Fruit fly (Drosophila melanogaster) Kc167 (cell line): ENCODE measurements around the gene Evi5.

Experiments
- Myc ChIP-seq: fragments of >200 bp; optimal IDR thresholded peaks from 2 replicates; lab custom pipeline; 2017; ENCODE audit warnings: missing external identifiers
- Sin3A ChIP-seq: fragments of >200 bp; optimal IDR thresholded peaks from 2 replicates; lab custom pipeline; 2018; ENCODE audit warnings: missing external identifiers
- h ChIP-seq: fragments of >200 bp; optimal IDR thresholded peaks from 3 replicates; lab custom pipeline; 2018; ENCODE audit warnings: missing external identifiers
- insv ChIP-seq: fragments of >200 bp; optimal IDR thresholded peaks from 3 replicates; lab custom pipeline; 2018; ENCODE audit warnings: missing external identifiers
- psq ChIP-seq: fragments of >200 bp; optimal IDR thresholded peaks from 2 replicates; lab custom pipeline; 2017; ENCODE audit warnings: missing external identifiers
- ttk ChIP-seq: sonication (Bioruptor generic); optimal IDR thresholded peaks from 2 replicates; lab custom pipeline; 2017; ENCODE audit warnings: missing external identifiers

Evi5 gene

dm6 chrX:11451630-11452029 is 2.6 kb downstream of the Evi5 start:
- no peak for TF ChIP-seq psq
- TF ChIP-seq h (lab: Kevin White, UChicago), result no peak
- no peak for TF ChIP-seq ttk (lab: Kevin White, UChicago)
- no peak for TF ChIP-seq Myc (lab: Kevin White, UChicago)

dm6 chrX:11451027-11451572 is 3.1 kb downstream of the Evi5 start:
- TF ChIP-seq psq (no peak), h (lab: Kevin White, UChicago) (no peak), insv (lab: Kevin White, UChicago) (no peak), Myc (lab: Kevin White, UChicago) (no peak), ttk (lab: Kevin White, UChicago) (no peak), Sin3A (no peak)

dm6 chrX:11450406-11450805 is 3.8 kb downstream of the Evi5 start:
- no peak for TF ChIP-seq insv (lab: Kevin White, UChicago)
- no peak for TF ChIP-seq Sin3A
- TF ChIP-seq ttk (lab: Kevin White, UChicago), result no peak
- no peak for TF ChIP-seq Myc (lab: Kevin White, UChicago)
- TF ChIP-seq h (lab: Kevin White, UChicago), result no peak
- TF ChIP-seq psq, result no peak

- TF ChIP-seq Myc (lab: Kevin White, UChicago), result no peak
- TF ChIP-seq h (lab: Kevin White, UChicago), result no peak
- TF ChIP-seq psq, result no peak
- no peak for TF ChIP-seq insv (lab: Kevin White, UChicago)
- no peak for TF ChIP-seq Sin3A
- no peak for TF ChIP-seq ttk (lab: Kevin White, UChicago)
Measured at dm6 chrX:11449476-11450119, 4.6 kb downstream of the Evi5 start.

- TF ChIP-seq insv (lab: Kevin White, UChicago) (no peak), Myc (lab: Kevin White, UChicago) (no peak), ttk (lab: Kevin White, UChicago) (no peak), psq (no peak), Sin3A (no peak), h (lab: Kevin White, UChicago) (no peak)
Measured at dm6 chrX:11448637-11449036, 5.5 kb downstream of the Evi5 start.

- no peak for TF ChIP-seq psq
Measured at dm6 chrX:11446792-11447405, 7.3 kb downstream of the Evi5 start.

dm6 chrX:11441829-11442634 is 12.2 kb downstream of the Evi5 start, which contains the start of gene Sk1:
Gene Sk1 (plus strand): TSS chrX:11442539.
- TF ChIP-seq psq (no peak), insv (lab: Kevin White, UChicago) (no peak), ttk (lab: Kevin White, UChicago) (no peak), Myc (lab: Kevin White, UChicago) (no peak), h (lab: Kevin White, UChicago) (no peak), Sin3A (no peak)

- TF ChIP-seq h (lab: Kevin White, UChicago), result no peak
- TF ChIP-seq insv (lab: Kevin White, UChicago), result no peak
- no peak for TF ChIP-seq psq
- TF ChIP-seq Myc (lab: Kevin White, UChicago), result no peak
- TF ChIP-seq ttk (lab: Kevin White, UChicago), result no peak
- no peak for TF ChIP-seq Sin3A
Measured at dm6 chrX:11440944-11441343, 13.2 kb downstream of the Evi5 start.

dm6 chrX:11439270-11439669 is 14.9 kb downstream of the Evi5 start:
- no peak for TF ChIP-seq h (lab: Kevin White, UChicago)
- TF ChIP-seq Myc (lab: Kevin White, UChicago), result no peak
- TF ChIP-seq Sin3A, result no peak
- TF ChIP-seq psq, result no peak
- no peak for TF ChIP-seq insv (lab: Kevin White, UChicago)
- no peak for TF ChIP-seq ttk (lab: Kevin White, UChicago)

- TF ChIP-seq insv (lab: Kevin White, UChicago) (no peak), ttk (lab: Kevin White, UChicago) (no peak), Myc (lab: Kevin White, UChicago) (no peak), psq (no peak), h (lab: Kevin White, UChicago) (no peak), Sin3A (no peak)
Measured at dm6 chrX:11433930-11434329, 20.3 kb downstream of the Evi5 start.

- no peak for TF ChIP-seq psq
- TF ChIP-seq insv (lab: Kevin White, UChicago), result no peak
- TF ChIP-seq h (lab: Kevin White, UChicago), result no peak
- TF ChIP-seq ttk (lab: Kevin White, UChicago), result no peak
- no peak for TF ChIP-seq Myc (lab: Kevin White, UChicago)
- no peak for TF ChIP-seq Sin3A
Measured at dm6 chrX:11430940-11431339, 23.2 kb downstream of the Evi5 start.

dm6 chrX:11427282-11427689 is 26.9 kb downstream of the Evi5 start:
- TF ChIP-seq ttk (lab: Kevin White, UChicago), result no peak
- TF ChIP-seq h (lab: Kevin White, UChicago), result no peak
- no peak for TF ChIP-seq Sin3A
